Worm (Caenorhabditis elegans): ENCODE measurements around the gene Y70C5A.2.

Y70C5A.2 gene

DNA sequence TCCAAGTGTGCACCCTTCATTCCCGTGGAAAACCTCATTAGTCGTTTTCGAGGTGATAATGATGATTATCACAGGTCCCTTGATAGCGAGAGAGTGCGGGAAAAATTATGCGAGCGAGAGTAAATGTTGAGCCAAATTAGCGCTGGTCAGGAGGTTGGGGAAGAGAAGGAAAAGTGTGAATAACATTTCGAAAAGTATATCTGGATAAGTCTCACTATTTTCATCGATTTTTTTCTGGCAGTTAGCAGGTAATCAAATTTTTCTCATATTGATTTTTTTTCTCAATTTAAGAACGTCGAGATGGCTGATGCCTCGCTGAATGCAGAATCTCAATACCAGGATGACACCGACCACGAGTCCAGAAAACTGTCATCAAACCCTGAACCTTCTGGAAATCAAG is 6.0 kb upstream of the Y70C5A.2 start, which contains the start of gene W06G6.2:
TSS of gene W06G6.2 (plus strand) at position 301 of the 400 bp plus-strand sequence.
- TF ChIP-seq fkh-2 (tag; optimal IDR thresholded peaks at IDR 0.05) (no peak), jun-1 (tag; optimal IDR thresholded peaks at IDR 0.05) (no peak), nhr-76 (tag; optimal IDR thresholded peaks at IDR 0.05) (no peak), eor-1 (tag; optimal IDR thresholded peaks at IDR 0.05) (no peak), unc-39 (tag; optimal IDR thresholded peaks at IDR 0.05) (no peak), nhr-67 (tag; optimal IDR thresholded peaks at IDR 0.05) (no peak), pha-4 (tag; optimal IDR thresholded peaks at IDR 0.05) (no peak), fos-1 (tag; optimal IDR thresholded peaks at IDR 0.05) (no peak), fkh-10 (GFP tag; optimal IDR thresholded peaks at IDR 0.05) (no peak), mml-1 (tag; optimal IDR thresholded peaks at IDR 0.05) (no peak), nhr-237 (tag; optimal IDR thresholded peaks at IDR 0.05) (no peak), snpc-4 (tag; optimal IDR thresholded peaks at IDR 0.05) (no peak), lin-39 (tag; optimal IDR thresholded peaks at IDR 0.05) (no peak), egl-27 (tag; optimal IDR thresholded peaks at IDR 0.05) (no peak), unc-62 (GFP tag; optimal IDR thresholded peaks at IDR 0.05) (no peak), elt-2 (tag; optimal IDR thresholded peaks at IDR 0.05) (no peak)

DNA sequence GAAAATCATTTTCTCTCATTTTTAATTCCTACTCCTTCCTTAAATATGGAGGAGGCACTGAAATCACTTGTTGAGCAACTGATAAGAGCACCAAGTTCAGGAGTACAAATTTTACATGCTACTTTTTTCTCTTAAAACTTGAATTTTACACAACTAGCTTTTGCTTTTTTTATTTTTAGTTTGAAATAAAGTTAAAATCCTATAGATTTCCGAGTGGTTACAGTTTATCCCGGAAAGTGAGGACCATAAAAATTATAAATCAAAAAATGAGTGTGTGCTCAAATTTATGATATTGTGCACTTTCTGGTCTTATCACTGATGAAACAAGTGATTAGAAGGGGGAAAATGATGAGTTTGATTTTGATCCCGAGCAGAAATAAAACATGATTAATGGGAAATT is 5.0 kb upstream of the Y70C5A.2 start, which contains the start of gene oac-53:
TSS of gene oac-53 (minus strand) at position 9 of the 400 bp plus-strand sequence.
- TF ChIP-seq pqm-1 (tag; optimal IDR thresholded peaks at IDR 0.05), result peak; percentile 19
- no peak for TF ChIP-seq snpc-4 (tag; optimal IDR thresholded peaks at IDR 0.05)
- no peak for TF ChIP-seq hmg-11 (tag; optimal IDR thresholded peaks at IDR 0.05)
- no peak for TF ChIP-seq ama-1 (optimal IDR thresholded peaks at IDR 0.05)
- peak; percentile 73 for TF ChIP-seq elt-2 (tag; optimal IDR thresholded peaks at IDR 0.05)
- TF ChIP-seq ceh-82 (tag; optimal IDR thresholded peaks at IDR 0.05), result no peak
- TF ChIP-seq elt-1 (tag; optimal IDR thresholded peaks at IDR 0.05), result no peak

ce11 chrV:16621894-16622293 is 1.1 kb downstream of the Y70C5A.2 start:
- no peak for TF ChIP-seq sea-2 (GFP tag; optimal IDR thresholded peaks at IDR 0.05)
- TF ChIP-seq elt-2 (tag; optimal IDR thresholded peaks at IDR 0.05), result peak; percentile 18
- no peak for TF ChIP-seq ama-1 (optimal IDR thresholded peaks at IDR 0.05)
- TF ChIP-seq aly-2 (tag; optimal IDR thresholded peaks at IDR 0.05), result no peak
- TF ChIP-seq pha-4 (tag; optimal IDR thresholded peaks at IDR 0.05), result no peak

ce11 chrV:16620874-16621273 is 2.1 kb downstream of the Y70C5A.2 start, which contains the start of gene Y70C5A.3:
Gene Y70C5A.3 (minus strand): TSS chrV:16620923.
- TF ChIP-seq nhr-237 (tag; optimal IDR thresholded peaks at IDR 0.05), result no peak
- TF ChIP-seq nhr-76 (tag; optimal IDR thresholded peaks at IDR 0.05), result no peak
- TF ChIP-seq nhr-25 (tag; optimal IDR thresholded peaks at IDR 0.05), result no peak
- no peak for TF ChIP-seq ztf-11 (tag; optimal IDR thresholded peaks at IDR 0.05)
- no peak for TF ChIP-seq zag-1 (tag; optimal IDR thresholded peaks at IDR 0.05)
- TF ChIP-seq elt-2 (tag; optimal IDR thresholded peaks at IDR 0.05), result peak; percentile 60
- TF ChIP-seq egl-27 (tag; optimal IDR thresholded peaks at IDR 0.05), result no peak
- TF ChIP-seq hmg-11 (tag; optimal IDR thresholded peaks at IDR 0.05), result no peak
- TF ChIP-seq pha-4 (tag; optimal IDR thresholded peaks at IDR 0.05), result peak; percentile 19
- TF ChIP-seq pqm-1 (tag; optimal IDR thresholded peaks at IDR 0.05), result peak; percentile 30
- no peak for TF ChIP-seq ceh-16 (tag; optimal IDR thresholded peaks at IDR 0.05)
- TF ChIP-seq nhr-23 (tag; optimal IDR thresholded peaks at IDR 0.05), result no peak

DNA sequence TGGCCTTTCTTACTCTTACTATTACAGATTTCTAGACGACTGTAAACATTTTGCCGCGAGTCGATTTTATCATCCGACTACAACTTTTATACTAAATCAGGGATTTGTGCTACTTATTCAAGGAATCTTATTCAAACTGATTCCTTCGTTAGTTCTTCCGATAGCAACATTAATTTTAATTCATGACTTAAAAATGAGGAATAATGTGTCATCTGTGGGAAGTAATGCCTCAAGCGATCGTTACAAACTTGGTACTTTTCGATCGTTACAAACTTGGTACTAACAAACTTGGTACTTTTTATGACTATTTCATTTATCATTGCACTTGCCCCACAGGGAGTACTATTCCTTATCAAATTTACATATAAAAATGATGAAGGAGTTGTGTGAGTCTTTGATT is 5.5 kb downstream of the Y70C5A.2 start, which contains the start of gene Y70C5A.4:
TSS of gene Y70C5A.4 (plus strand) at position 301 of the 400 bp plus-strand sequence.
- TF ChIP-seq nhr-237 (tag; optimal IDR thresholded peaks at IDR 0.05), result no peak
- no peak for TF ChIP-seq ceh-82 (tag; optimal IDR thresholded peaks at IDR 0.05)
- no peak for TF ChIP-seq ceh-9 (tag; optimal IDR thresholded peaks at IDR 0.05)
- no peak for TF ChIP-seq snpc-4 (tag; optimal IDR thresholded peaks at IDR 0.05)
- no peak for TF ChIP-seq egl-5 (tag; optimal IDR thresholded peaks at IDR 0.05)
- TF ChIP-seq nhr-11 (tag; optimal IDR thresholded peaks at IDR 0.05), result no peak
- no peak for TF ChIP-seq ZK546.5 (tag; optimal IDR thresholded peaks at IDR 0.05)
- no peak for TF ChIP-seq nhr-76 (tag; optimal IDR thresholded peaks at IDR 0.05)
- no peak for TF ChIP-seq nhr-28 (tag; optimal IDR thresholded peaks at IDR 0.05)

Measured in whole organism, L3 larva.